Fruit fly (Drosophila melanogaster): ENCODE results near the gene orion.

orion gene

DNA sequence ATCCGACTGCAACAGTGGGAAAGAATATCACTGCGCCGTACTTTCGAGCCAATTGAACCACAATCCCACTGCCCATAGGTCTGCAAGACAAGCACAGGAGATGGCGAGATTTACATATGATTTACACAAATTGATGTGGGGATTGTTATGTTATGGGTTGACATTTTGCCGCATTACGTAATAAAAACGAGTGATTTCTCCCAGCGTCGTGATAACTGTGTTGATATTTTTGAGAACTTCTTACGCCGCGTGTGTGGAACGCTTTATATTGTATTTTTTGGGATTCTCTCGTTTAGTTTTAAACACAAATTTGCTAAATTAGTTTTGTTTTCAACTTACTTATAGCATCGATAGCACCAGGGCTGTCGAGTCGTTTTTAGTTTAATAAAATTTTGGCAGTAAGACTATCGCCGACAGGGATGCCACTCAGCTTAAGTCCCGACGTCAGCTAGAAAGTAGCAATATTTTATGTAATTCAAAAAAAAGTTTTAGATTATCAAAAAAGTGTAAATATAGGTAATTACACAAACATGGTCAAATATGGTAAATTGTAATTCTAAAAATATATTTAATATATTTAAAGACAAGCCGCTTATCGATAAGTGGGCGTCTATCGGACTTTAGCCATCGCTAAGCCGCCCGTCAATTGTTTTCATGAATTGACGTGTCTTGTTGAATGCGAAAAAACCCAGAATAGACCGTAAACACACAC lies 53.1 kb downstream of the orion start, which contains the start of the genes CG45089, ND-MNLL and p115:
Gene CG45089, minus strand, starts transcription at position 388 of the 712 bp plus-strand sequence.
Gene ND-MNLL, minus strand, starts transcription at position 388 of the 712 bp plus-strand sequence.
Gene p115, plus strand, starts transcription at position 621 of the 712 bp plus-strand sequence.
- peak; percentile 73 for TF ChIP-seq CG17801 (GFP tag; optimal IDR thresholded peaks at IDR 0.05; ENCODE audit: partially characterized antibody)

DNA sequence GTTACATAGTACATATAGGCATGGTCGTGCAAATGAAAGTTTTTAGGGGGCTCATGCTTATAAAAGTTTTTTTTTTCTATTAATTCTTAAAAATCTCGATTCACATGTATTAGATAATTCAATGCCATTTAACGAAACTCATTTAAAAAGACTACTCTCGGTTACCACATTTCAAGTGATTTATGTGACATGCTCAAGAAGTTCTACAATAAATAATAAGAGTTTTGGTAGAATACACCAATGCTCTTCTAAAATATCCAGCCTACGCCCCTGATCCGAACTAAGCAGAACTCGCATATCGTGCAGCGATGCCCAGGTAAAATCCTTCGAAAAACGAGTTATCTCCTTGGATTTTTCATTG lies 54.2 kb downstream of the orion start:
- peak; percentile 3 for TF ChIP-seq CG17801 (GFP tag; optimal IDR thresholded peaks at IDR 0.05; ENCODE audit: partially characterized antibody)

DNA sequence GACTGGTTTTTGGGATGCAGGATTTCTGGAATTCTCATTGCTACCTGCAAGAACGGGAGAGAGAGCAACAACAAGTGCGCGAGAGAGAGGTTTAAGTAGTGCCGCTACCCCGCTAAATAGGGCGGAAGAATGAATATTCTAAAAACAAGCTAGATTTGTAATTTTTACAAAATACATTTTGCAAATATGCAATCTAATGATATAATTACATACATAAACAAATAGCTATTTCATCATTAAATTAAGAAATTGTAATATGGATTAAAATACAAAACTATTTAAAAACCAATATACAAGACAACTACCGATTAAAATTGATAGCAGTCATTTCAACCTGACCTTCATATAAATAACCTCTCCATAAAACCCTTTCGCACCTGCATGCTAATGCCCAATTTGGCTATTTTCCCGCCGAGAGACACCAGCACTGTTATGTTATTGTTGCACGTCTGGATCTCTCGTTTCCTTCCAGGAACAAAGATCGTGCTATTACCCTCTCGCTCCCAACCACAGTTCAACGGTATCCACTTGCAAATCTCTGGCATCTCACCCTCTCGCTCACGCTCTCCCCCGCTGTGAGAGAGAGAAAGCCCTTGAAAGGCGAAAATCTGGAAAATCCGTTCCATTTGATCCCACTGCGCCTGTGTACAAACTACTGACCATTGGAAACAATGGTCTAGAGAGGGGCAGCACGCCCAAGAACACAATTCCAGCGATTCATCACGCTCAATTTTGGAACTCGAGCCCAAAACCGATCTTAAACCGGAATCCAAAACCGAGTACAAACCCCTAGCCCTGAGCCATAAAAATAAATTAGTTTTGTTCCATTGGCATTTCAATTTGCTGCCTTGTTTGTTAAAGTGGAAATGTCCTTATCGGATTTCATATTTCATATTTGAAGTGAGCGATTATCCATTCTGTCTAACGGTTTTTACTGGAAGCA lies 54.8 kb downstream of the orion start, which contains the start of gene Nek2:
Gene Nek2, minus strand, starts transcription at position 51 of the 943 bp plus-strand sequence.
- TF ChIP-seq CG17801 (GFP tag; optimal IDR thresholded peaks at IDR 0.05; ENCODE audit: partially characterized antibody), result no peak
